Worm (Caenorhabditis elegans): ENCODE measurements around the gene clp-1.

Gene clp-1

DNA sequence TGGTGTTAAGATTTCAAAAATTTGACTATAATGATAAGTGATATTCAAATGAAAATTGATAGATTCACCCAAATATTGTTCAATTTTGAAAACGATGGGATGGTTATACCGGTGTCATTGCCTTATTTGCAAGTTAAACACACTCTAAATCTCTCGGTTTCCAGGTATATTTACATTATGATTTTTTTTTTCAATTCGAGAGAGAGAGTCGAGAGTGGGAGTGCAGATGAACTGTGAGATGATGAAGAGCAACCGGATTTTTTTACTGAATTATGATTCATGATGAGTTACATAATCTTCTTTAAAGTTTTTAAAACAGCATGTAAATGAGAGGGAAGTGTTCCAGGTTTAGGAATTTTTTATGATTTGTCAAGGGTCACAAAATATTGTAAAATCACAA is 53.8 kb downstream of the clp-1 start, which contains the start of gene F44B9.10:
F44B9.10 (minus strand) TSS at position 101 of the 400 bp plus-strand sequence.
- no peak for TF ChIP-seq nhr-11 (tag; optimal IDR thresholded peaks at IDR 0.05)
- TF ChIP-seq ceh-16 (tag; optimal IDR thresholded peaks at IDR 0.05): no peak
- TF ChIP-seq nhr-23 (tag; optimal IDR thresholded peaks at IDR 0.05): no peak
- TF ChIP-seq ama-1 (optimal IDR thresholded peaks at IDR 0.05): no peak
- no peak for TF ChIP-seq ztf-11 (tag; optimal IDR thresholded peaks at IDR 0.05)
- no peak for TF ChIP-seq egl-27 (tag; optimal IDR thresholded peaks at IDR 0.05)
- no peak for TF ChIP-seq aly-2 (tag; optimal IDR thresholded peaks at IDR 0.05)
- no peak for TF ChIP-seq dmd-4 (tag; optimal IDR thresholded peaks at IDR 0.05)
- no peak for TF ChIP-seq F13H6.1 (tag; optimal IDR thresholded peaks at IDR 0.05)
- no peak for TF ChIP-seq alr-1 (tag; optimal IDR thresholded peaks at IDR 0.05)
- TF ChIP-seq Y55F3AM.14 (GFP tag; optimal IDR thresholded peaks at IDR 0.05): no peak
- TF ChIP-seq nhr-129 (tag; optimal IDR thresholded peaks at IDR 0.05): no peak
- no peak for TF ChIP-seq elt-3 (tag; optimal IDR thresholded peaks at IDR 0.05)
- TF ChIP-seq nhr-21 (tag; optimal IDR thresholded peaks at IDR 0.05): no peak
- TF ChIP-seq nhr-77 (tag; optimal IDR thresholded peaks at IDR 0.05): no peak
- TF ChIP-seq ztf-1 (GFP tag; conservative IDR thresholded peaks at IDR 0.05): no peak
